Fruit fly (Drosophila melanogaster): ENCODE measurements around the gene cutlet.

cutlet gene

DNA sequence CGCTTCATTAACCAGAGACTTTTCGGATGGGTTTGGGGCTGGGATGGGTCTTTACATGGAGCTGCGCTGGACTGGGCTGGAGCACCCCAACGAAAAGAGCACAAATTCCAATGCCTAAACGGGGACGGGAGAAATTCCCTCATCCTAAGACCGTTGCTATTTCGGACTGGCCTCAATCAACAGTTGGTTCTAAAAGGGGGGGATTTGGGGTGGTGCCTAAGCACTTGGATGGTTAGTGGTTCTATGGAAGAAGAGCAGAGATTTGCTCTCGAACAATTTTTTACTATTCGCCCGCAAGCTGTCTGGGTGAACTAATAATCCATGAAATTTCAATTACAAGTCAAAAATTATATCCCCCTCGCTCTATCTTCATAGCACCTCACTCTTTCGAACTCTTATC is 18.1 kb upstream of the cutlet start:
- no peak for TF ChIP-seq CG3032 (tag; optimal IDR thresholded peaks at IDR 0.05)

DNA sequence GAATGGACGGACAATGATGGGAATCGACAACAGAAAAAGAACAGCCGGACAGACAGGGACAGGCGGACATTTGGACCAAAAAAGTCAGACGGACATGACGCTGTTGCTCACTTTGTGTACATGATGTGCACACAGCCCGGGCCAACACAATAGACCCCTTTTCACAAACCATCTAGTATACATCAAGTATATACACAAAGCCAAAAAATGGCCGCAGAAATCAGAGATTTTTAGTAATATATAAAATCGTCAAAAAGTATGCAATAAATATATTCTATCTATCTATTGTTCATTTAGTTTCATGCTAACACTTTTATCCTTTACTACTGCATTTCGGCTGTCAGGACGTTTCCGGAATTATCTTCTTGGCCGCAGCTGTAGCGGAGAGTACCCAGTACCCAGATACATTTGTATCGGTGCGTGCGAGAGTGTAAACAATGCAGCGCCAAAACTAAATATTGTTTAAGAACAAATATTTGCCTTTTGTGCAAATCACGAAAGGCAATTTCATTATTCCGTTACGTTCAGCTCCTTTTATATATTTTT is 7.9 kb upstream of the cutlet start:
- TF ChIP-seq Eip75B (GFP tag; optimal IDR thresholded peaks at IDR 0.05): peak; percentile 16
- TF ChIP-seq svp (GFP tag): peak; percentile 67
- peak; percentile 27 for TF ChIP-seq CG7368 (GFP tag; optimal IDR thresholded peaks at IDR 0.05)
- no peak for TF ChIP-seq vri (GFP tag; optimal IDR thresholded peaks at IDR 0.05)
- peak; percentile 14 for TF ChIP-seq cyc (GFP tag; optimal IDR thresholded peaks at IDR 0.05)
- no peak for TF ChIP-seq CG8119 (GFP tag; IDR thresholded peaks at IDR 0.05)
- TF ChIP-seq Gug (GFP tag; IDR thresholded peaks at IDR 0.05): no peak
- peak; percentile 1 for TF ChIP-seq lz (GFP tag; optimal IDR thresholded peaks at IDR 0.05)
- no peak for TF ChIP-seq fd85E (GFP tag; optimal IDR thresholded peaks at IDR 0.05)
- no peak for TF ChIP-seq ss (GFP tag; optimal IDR thresholded peaks at IDR 0.05)
- TF ChIP-seq Hr39 (GFP tag; optimal IDR thresholded peaks at IDR 0.05): peak; percentile 14
- TF ChIP-seq CG10631 (GFP tag; optimal IDR thresholded peaks at IDR 0.05): peak; percentile 32
- TF ChIP-seq fkh (GFP tag; optimal IDR thresholded peaks at IDR 0.05): no peak
- TF ChIP-seq Sox15 (GFP tag; optimal IDR thresholded peaks at IDR 0.05): no peak
- peak; percentile 22 for TF ChIP-seq CG6792 (GFP tag; optimal IDR thresholded peaks at IDR 0.05)
- TF ChIP-seq topi (GFP tag; optimal IDR thresholded peaks at IDR 0.05): no peak
- no peak for TF ChIP-seq dsx (GFP tag; optimal IDR thresholded peaks at IDR 0.05; ENCODE audit: poor library complexity, severe bottlenecking)
- TF ChIP-seq CG6276 (GFP tag; optimal IDR thresholded peaks at IDR 0.05): no peak
- TF ChIP-seq Lpt (GFP tag; optimal IDR thresholded peaks at IDR 0.05): no peak
- TF ChIP-seq CG9139 (GFP tag; optimal IDR thresholded peaks at IDR 0.05): peak; percentile 40
- peak; percentile 22 for TF ChIP-seq Met (GFP tag; optimal IDR thresholded peaks at IDR 0.05)
- TF ChIP-seq CG32006 (GFP tag; optimal IDR thresholded peaks at IDR 0.05): no peak
- TF ChIP-seq spab (GFP tag; optimal IDR thresholded peaks at IDR 0.05): peak; percentile 33
- TF ChIP-seq Eip93F (GFP tag; optimal IDR thresholded peaks at IDR 0.05): no peak
- peak; percentile 25 for TF ChIP-seq CG10669 (GFP tag; optimal IDR thresholded peaks at IDR 0.05)
- peak; percentile 39 for TF ChIP-seq acj6 (GFP tag; optimal IDR thresholded peaks at IDR 0.05)
- peak in 1 of 2 experiments; percentile 40 for TF ChIP-seq salr (GFP tag; optimal IDR thresholded peaks at IDR 0.05)
- TF ChIP-seq CG8632 (GFP tag; optimal IDR thresholded peaks at IDR 0.05): peak; percentile 42
- TF ChIP-seq CG11294 (GFP tag; IDR thresholded peaks at IDR 0.05): no peak
- no peak for TF ChIP-seq Ets21C (GFP tag; optimal IDR thresholded peaks at IDR 0.05)
- TF ChIP-seq Blimp-1 (GFP tag; optimal IDR thresholded peaks at IDR 0.05): no peak
- no peak for TF ChIP-seq CG1621 (tag; optimal IDR thresholded peaks at IDR 0.05)
- no peak for TF ChIP-seq CG3032 (tag; optimal IDR thresholded peaks at IDR 0.05)
- TF ChIP-seq CG11902 (GFP tag; optimal IDR thresholded peaks at IDR 0.05): no peak
- TF ChIP-seq CG6163 (GFP tag; IDR thresholded peaks at IDR 0.05): no peak
- no peak for TF ChIP-seq CG16779 (tag; optimal IDR thresholded peaks at IDR 0.05)
- TF ChIP-seq fd59A (GFP tag; optimal IDR thresholded peaks at IDR 0.05): peak; percentile 45
- TF ChIP-seq OdsH (GFP tag; optimal IDR thresholded peaks at IDR 0.05): peak; percentile 40
- no peak for TF ChIP-seq net (GFP tag; optimal IDR thresholded peaks at IDR 0.05)
- TF ChIP-seq Smox (GFP tag; optimal IDR thresholded peaks at IDR 0.05): peak; percentile 26
- peak; percentile 28 for TF ChIP-seq Hr4 (GFP tag; optimal IDR thresholded peaks at IDR 0.05)
- TF ChIP-seq CG8319 (GFP tag; optimal IDR thresholded peaks at IDR 0.05): no peak
- TF ChIP-seq Sox102F (GFP tag; optimal IDR thresholded peaks at IDR 0.05): no peak
- peak; percentile 59 for TF ChIP-seq CG6808 (GFP tag; optimal IDR thresholded peaks at IDR 0.05)
- peak; percentile 42 for TF ChIP-seq CG34406 (GFP tag; optimal IDR thresholded peaks at IDR 0.05)
- TF ChIP-seq Sox14 (GFP tag; optimal IDR thresholded peaks at IDR 0.05): peak; percentile 26
- no peak for TF ChIP-seq CG11762 (GFP tag; optimal IDR thresholded peaks at IDR 0.05; ENCODE audit: insufficient read depth)
- peak; percentile 33 for TF ChIP-seq achi (GFP tag; optimal IDR thresholded peaks at IDR 0.05)
- peak; percentile 50 for TF ChIP-seq pdm3 (GFP tag; optimal IDR thresholded peaks at IDR 0.05)
- TF ChIP-seq Eip78C (GFP tag): peak; percentile 88
